Worm (Caenorhabditis elegans): ENCODE measurements around the gene slc-5A12.

- TF ChIP-seq ama-1 (optimal IDR thresholded peaks at IDR 0.05) (no peak), nhr-237 (tag; optimal IDR thresholded peaks at IDR 0.05) (no peak), elt-1 (tag; optimal IDR thresholded peaks at IDR 0.05) (no peak), ZK546.5 (tag; optimal IDR thresholded peaks at IDR 0.05) (no peak), jun-1 (tag; optimal IDR thresholded peaks at IDR 0.05) (no peak), egl-5 (tag; optimal IDR thresholded peaks at IDR 0.05) (no peak), nhr-28 (tag; optimal IDR thresholded peaks at IDR 0.05) (no peak), nhr-23 (tag; optimal IDR thresholded peaks at IDR 0.05) (no peak), fkh-2 (tag; optimal IDR thresholded peaks at IDR 0.05) (no peak), lin-39 (tag; optimal IDR thresholded peaks at IDR 0.05) (no peak), nfya-1 (tag; optimal IDR thresholded peaks at IDR 0.05; ENCODE audit: insufficient read depth) (no peak), sea-2 (GFP tag; optimal IDR thresholded peaks at IDR 0.05) (no peak), pqm-1 (tag; optimal IDR thresholded peaks at IDR 0.05) (no peak)
Observed at ce11 chrIV:11986407-11986806, 49.2 kb downstream of the slc-5A12 start.

Data from whole organism, L3 larva.